Worm (Caenorhabditis elegans) whole organism, late embryonic: ENCODE results near the gene C26B9.1.

Experiments used
- C38D4.7 ChIP-seq: fragments of 200-800 bp; sonication (Bioruptor generic); optimal IDR thresholded peaks from 2 replicates; lab custom pipeline; 2018; ENCODE audit warnings: mild to moderate bottlenecking, missing genetic modification characterization, moderate library complexity, missing compliant biosample characterization
- Y22D7AL.16 ChIP-seq: sonication (generic microtip); optimal IDR thresholded peaks from 2 replicates; lab custom pipeline; 2016; ENCODE audit warnings: missing genetic modification characterization, missing compliant biosample characterization
- ama-1 ChIP-seq: fragments of 150-350 bp; optimal IDR thresholded peaks from 2 replicates; lab custom pipeline; 2014
- dmd-4 ChIP-seq: sonication (generic microtip); optimal IDR thresholded peaks from 2 replicates; lab custom pipeline; 2016; ENCODE audit warnings: borderline replicate concordance, missing genetic modification characterization, missing compliant biosample characterization
- fkh-10 ChIP-seq: fragments of 150-350 bp; optimal IDR thresholded peaks from 2 replicates; lab custom pipeline; 2014; ENCODE audit warnings: missing biosample characterization, missing genetic modification reagents, missing genetic modification characterization
- hlh-15 ChIP-seq: sonication (generic microtip); optimal IDR thresholded peaks from 2 replicates; lab custom pipeline; 2016; ENCODE audit warnings: missing genetic modification characterization, missing compliant biosample characterization
- nhr-11 ChIP-seq: fragments of 150-350 bp; optimal IDR thresholded peaks from 2 replicates; lab custom pipeline; 2014; ENCODE audit warnings: missing biosample characterization, missing genetic modification characterization
- nhr-232 ChIP-seq: sonication (generic microtip); optimal IDR thresholded peaks from 2 replicates; lab custom pipeline; 2016; ENCODE audit warnings: missing genetic modification characterization, missing compliant biosample characterization
- pqm-1 ChIP-seq: sonication (generic microtip); optimal IDR thresholded peaks from 2 replicates; lab custom pipeline; 2016; ENCODE audit warnings: missing genetic modification characterization, missing compliant biosample characterization
- rnt-1 ChIP-seq: sonication (generic microtip); optimal IDR thresholded peaks from 2 replicates; lab custom pipeline; 2016; ENCODE audit warnings: missing genetic modification characterization, missing compliant biosample characterization
- syd-9 ChIP-seq: sonication (generic microtip); optimal IDR thresholded peaks from 2 replicates; lab custom pipeline; 2016; ENCODE audit warnings: mild to moderate bottlenecking, missing genetic modification characterization, moderate library complexity, missing compliant biosample characterization
- tbx-2 ChIP-seq: sonication (generic microtip); optimal IDR thresholded peaks from 2 replicates; lab custom pipeline; 2016; ENCODE audit warnings: missing genetic modification characterization, missing compliant biosample characterization
- unc-55 ChIP-seq: sonication (generic microtip); optimal IDR thresholded peaks from 2 replicates; lab custom pipeline; 2017; ENCODE audit warnings: missing biosample characterization, missing genetic modification reagents, missing genetic modification characterization

- TF ChIP-seq unc-55 (GFP tag; lab: Kevin White, UChicago) (no peak), C38D4.7 (no peak), nhr-11 (no peak), tbx-2 (tag; lab: Kevin White, UChicago) (no peak), pqm-1 (no peak), ama-1 (lab: Kevin White, UChicago) (no peak), hlh-15 (no peak), syd-9 (tag; lab: Kevin White, UChicago) (no peak), fkh-10 (GFP tag; lab: Kevin White, UChicago) (no peak), Y22D7AL.16 (tag; lab: Kevin White, UChicago) (no peak), nhr-232 (tag; lab: Kevin White, UChicago) (no peak), rnt-1 (tag; lab: Kevin White, UChicago) (no peak), dmd-4 (tag; lab: Kevin White, UChicago) (no peak)
Measured at ce11 chrX:5365437-5365836, 21.1 kb downstream of the C26B9.1 start, which contains the start of gene F35C8.5.
